Worm (Caenorhabditis elegans): ENCODE data around the gene somi-1.

somi-1 gene

DNA sequence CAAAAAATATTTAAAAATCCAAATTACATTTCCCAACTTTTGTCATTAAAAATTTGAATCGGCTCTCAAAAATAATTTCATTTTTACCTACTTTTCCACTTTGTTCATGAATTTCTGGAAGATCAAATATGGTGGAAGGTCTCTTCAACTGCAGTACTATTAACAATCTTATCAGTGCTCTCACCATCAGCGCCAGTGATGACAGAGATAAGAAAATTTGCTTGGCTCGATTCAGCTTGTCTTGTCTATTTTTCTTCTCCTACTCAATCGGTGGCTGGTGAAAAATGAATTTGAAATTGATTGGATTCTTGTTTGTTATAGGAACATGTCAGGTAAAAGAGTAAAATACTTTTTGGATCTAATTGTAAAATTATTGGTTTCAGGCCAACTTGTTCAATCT lies 10.2 kb downstream of the somi-1 start, which contains the start of gene cpz-2:
TSS of gene cpz-2 (plus strand) at position 210 of the 400 bp plus-strand sequence.
- TF ChIP-seq unc-62 (GFP tag; optimal IDR thresholded peaks at IDR 0.05) = no peak

DNA sequence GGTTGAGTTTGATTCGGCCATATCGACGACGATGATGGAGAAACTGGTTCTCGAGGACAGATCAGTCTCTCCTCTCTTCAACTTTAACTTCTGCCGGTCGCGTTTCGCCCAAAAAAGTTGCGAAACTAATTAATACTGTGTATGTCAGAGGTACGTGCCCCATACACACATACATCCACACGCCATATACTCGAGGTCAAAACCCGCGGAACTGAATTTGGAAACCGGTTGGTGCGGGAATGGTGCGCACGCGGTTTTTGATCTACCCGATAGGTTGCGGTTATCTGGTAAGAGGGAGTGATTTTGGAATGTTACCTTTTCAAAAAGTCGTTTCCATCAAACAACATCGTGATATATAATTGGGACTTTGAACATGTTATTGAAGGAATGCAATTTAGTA lies 11.0 kb downstream of the somi-1 start, which contains the start of gene ifbp-1:
TSS of gene ifbp-1 (minus strand) at position 85 of the 400 bp plus-strand sequence.
- TF ChIP-seq unc-62 (GFP tag; optimal IDR thresholded peaks at IDR 0.05) = no peak

DNA sequence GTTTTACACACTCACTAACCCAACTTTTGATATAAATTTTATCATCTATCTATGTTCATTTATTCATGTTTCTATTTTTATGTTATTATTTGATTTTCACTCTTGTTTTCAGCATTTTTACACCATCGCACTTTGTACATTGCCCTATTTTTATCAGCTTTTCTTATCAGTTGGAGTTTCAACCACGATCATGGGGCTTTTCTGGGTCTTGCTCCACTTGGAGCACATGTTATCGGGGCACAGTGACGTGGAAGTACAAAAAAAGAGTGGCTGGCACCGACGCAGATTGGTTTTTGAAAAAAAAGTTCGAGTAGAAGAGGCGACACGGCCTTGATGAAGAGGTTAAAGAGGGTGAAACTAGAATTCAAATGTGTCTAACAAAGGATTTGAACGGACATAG lies 14.1 kb downstream of the somi-1 start:
- TF ChIP-seq unc-62 (GFP tag; optimal IDR thresholded peaks at IDR 0.05) = no peak

DNA sequence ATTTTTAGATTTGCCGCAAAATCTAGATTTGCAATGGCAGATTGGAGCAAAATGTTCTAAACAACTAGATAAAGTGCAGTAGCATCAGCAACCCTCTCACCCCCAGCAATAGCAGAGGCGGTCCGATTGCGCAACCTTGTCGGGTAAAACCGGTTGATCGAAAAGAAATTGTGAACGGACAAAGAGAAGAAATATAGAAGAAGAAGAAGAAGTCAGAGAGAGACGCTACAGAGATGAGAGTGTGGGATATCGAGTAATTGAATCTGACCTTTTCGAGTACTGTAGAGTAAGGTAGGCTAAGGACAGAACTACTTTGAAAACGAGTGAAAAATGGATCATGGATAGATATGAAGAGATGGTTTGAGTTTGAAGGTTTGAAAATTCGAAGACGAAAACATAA lies 15.3 kb downstream of the somi-1 start:
- TF ChIP-seq unc-62 (GFP tag; optimal IDR thresholded peaks at IDR 0.05) = no peak

DNA sequence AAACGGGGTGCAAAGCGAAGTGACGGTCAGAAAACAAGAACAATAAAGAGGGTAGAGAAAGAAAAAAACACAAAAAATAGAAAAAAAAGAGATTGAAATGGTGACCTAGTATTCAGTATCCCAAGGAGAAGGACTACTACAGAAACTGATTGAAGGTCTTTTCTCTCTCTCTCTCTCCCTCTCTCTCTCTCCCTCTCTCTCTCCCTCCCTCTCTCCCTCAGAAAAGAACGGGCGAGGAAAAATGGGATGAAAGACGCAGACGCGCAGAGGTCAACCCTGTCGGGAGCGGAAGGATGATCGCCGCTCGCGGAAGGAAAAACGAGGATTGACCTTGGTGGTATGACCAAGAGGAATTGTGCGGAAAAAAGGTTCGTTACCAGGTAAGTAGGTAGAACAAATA lies 16.7 kb downstream of the somi-1 start:
- TF ChIP-seq unc-62 (GFP tag; optimal IDR thresholded peaks at IDR 0.05) = no peak

DNA sequence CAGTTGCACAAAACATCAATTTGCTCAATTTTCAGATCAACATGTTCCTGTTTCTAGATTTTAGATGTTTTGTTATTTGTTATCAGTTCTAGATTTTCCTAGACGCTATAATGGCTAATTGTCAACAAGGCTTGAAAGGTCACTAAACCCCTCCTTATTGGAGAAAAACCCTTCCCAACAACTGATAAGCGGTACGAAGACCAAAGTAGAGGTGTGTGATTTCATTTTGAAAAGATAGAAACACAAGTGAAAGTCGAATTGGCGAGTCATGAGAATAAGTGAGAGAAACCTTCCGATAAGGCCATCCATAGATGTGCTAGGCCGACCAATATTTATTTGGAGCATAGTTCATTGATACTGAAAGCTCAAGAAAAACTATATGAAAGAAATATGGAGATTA lies 17.6 kb downstream of the somi-1 start:
- no peak for TF ChIP-seq unc-62 (GFP tag; optimal IDR thresholded peaks at IDR 0.05)

DNA sequence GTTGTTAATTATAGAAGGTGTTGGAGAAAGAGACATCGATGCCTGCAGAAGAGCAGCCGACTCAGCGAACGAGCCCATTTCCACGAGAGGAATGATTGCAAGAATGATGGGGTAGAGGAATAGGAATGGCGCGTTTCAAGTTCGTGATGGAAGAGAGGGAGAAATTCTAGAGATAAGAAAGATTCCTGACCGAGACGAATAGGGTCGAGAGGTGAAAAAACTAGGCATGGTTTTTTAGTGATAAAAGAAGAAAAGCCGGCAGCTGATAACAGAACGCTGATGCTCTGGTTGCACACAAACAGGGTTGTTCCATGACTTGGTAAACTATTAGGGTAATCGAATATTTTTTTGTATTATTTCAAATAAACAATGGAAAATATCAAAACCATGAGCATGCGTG lies 18.4 kb downstream of the somi-1 start:
- no peak for TF ChIP-seq unc-62 (GFP tag; optimal IDR thresholded peaks at IDR 0.05)

DNA sequence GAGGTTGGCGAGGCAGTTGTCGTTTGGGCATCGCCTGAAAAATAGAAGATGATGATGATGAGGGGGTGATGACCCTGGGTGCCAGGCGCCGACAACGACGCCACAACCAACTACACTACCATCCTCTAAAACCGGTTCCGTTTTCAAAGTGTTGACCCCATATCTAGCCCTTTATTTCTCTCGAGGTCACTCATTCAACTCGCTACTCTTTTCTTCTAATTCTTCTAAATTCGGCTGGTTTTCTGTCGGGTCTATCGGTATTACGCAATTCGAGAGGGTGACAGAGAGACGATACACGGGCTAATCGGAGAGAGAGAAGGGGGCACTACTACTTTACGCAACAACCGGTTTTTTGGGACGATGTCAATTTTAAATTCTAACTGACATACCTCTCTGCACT lies 19.9 kb downstream of the somi-1 start:
- TF ChIP-seq unc-62 (GFP tag; optimal IDR thresholded peaks at IDR 0.05) = no peak

DNA sequence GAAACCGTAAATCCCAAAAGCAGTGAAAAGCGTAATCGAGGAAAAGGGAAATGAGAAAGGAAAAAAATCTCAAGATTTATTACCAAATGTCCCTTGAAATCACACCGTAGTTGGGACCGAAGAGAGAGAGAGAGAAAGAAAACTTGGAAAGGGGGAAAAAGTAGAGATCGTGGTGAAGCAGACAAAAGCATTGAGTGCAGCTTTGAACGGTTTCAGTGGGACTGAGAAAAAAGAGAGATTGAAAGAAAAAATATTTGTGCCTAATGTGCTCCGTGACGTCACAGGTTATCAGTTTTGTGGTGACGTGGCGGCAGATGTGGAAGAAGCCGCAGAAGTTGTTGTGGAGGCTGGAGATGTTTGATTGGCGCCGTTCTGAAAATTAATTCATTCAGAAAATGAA lies 20.9 kb downstream of the somi-1 start:
- TF ChIP-seq unc-62 (GFP tag; optimal IDR thresholded peaks at IDR 0.05) = no peak

DNA sequence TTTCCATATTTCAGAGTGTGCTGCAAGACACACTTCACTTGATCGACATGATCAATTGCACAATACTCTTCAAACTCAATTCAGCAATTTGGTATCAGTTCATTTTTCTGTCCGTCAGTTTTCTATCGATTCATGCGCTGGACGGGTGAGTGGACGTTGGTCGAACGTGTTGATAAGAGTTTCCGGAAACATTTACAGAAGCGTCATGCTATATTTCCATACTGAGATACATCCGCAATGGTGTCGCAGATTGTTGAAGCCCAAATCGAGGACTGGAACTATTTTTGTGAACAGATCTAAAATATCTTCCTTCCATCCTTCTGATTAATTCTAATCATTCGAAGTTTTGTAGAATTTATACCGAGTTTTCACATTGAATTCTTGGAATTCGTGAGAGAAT lies 21.5 kb downstream of the somi-1 start:
- TF ChIP-seq unc-62 (GFP tag; optimal IDR thresholded peaks at IDR 0.05) = no peak

DNA sequence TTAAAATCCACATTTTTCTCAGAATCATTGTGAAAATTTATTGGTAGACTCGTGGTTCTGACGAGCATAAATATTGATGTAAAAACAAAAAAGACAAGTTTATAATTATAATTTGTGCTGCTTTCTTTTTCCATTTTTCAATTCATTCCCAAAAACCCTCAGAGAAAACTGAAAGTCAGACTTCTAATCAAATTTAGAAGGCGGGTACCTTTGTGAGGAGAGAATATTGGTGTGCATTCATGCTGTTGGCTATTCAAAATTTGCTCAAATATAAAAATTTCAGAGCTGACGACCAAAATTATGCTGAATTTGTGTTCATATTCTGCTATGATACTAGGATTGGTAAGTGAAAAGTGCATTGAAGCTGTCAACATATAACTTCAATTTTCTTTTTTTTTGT lies 24.2 kb downstream of the somi-1 start, which contains the start of gene srx-125:
TSS of gene srx-125 (plus strand) at position 301 of the 400 bp plus-strand sequence.
- no peak for TF ChIP-seq unc-62 (GFP tag; optimal IDR thresholded peaks at IDR 0.05)

DNA sequence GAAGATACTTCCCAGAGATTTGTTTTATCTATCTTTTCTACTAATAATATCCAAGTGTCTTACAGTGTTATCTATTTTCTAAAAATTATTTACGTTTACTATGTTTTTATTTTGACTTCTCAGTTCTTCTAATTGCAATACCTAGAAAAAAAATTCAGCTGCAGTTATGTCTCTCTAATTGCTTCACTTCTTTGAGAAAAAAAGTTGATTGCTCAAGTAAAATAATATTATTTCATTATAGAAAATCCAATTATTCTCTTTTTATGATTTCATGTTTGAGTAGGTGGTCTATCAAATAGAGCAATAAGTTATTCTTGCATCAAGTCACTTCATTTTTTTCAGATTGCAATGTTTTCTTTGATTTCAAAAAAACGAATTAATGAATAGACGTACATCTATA lies 24.7 kb downstream of the somi-1 start:
- TF ChIP-seq unc-62 (GFP tag; optimal IDR thresholded peaks at IDR 0.05) = no peak

DNA sequence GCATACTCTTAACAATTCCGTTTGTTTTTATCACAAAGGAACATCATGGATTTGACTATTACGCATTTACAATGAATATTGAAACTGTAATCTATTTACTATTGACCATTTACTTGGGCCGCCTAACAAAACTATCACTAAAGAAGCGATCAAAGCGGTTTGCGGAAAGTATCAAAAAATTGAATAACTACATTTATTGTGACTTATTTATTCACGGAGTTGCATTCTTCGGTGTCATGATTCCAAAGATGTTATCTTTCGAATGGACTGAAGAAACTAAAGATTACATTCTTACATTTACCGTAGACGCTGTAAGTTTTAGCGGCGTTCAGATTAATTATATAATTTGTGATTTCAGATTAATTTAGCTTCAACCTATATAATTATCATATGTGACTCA lies 27.0 kb downstream of the somi-1 start:
- TF ChIP-seq unc-62 (GFP tag; optimal IDR thresholded peaks at IDR 0.05) = no peak

DNA sequence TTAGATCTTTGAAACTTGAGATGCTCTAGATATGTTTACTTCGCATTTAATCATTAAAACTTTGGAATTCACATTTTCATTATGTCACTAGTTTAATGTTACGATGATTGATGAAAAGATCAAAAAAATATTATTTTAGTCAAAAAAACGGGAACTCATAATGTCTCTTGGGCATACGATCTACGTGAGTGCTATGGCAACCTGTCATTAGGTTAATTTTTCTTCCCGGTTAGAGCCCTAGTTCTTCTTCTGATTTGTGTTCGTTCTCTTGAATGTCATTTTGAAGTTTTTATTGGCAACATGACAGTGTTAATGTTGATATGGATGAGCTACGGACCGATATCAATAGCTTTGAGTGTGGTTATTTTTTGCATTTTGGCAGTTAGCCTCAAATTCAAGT lies 27.8 kb downstream of the somi-1 start, which contains the start of gene srg-46:
TSS of gene srg-46 (plus strand) at position 301 of the 400 bp plus-strand sequence.
- no peak for TF ChIP-seq unc-62 (GFP tag; optimal IDR thresholded peaks at IDR 0.05)

DNA sequence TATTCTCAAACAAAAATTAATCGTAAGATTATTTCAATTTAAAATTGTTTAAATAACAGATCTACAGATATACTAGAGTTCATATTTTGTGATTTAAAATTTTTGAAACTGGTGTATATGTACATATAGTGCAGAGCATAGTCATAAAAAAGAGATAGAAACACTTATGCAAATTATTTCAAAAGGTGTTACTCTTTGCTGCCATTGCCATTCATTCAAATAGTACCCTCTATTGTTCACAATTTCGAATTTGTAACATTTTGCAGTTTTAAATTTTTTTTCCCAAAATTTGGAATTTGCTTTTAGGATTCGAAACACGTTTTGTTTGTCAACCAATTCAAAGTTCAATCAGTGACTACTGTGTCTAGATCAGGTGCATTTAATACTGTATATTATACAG lies 30.9 kb downstream of the somi-1 start, which contains the start of gene F32H5.4:
TSS of gene F32H5.4 (plus strand) at position 301 of the 400 bp plus-strand sequence.
- TF ChIP-seq unc-62 (GFP tag; optimal IDR thresholded peaks at IDR 0.05) = no peak

DNA sequence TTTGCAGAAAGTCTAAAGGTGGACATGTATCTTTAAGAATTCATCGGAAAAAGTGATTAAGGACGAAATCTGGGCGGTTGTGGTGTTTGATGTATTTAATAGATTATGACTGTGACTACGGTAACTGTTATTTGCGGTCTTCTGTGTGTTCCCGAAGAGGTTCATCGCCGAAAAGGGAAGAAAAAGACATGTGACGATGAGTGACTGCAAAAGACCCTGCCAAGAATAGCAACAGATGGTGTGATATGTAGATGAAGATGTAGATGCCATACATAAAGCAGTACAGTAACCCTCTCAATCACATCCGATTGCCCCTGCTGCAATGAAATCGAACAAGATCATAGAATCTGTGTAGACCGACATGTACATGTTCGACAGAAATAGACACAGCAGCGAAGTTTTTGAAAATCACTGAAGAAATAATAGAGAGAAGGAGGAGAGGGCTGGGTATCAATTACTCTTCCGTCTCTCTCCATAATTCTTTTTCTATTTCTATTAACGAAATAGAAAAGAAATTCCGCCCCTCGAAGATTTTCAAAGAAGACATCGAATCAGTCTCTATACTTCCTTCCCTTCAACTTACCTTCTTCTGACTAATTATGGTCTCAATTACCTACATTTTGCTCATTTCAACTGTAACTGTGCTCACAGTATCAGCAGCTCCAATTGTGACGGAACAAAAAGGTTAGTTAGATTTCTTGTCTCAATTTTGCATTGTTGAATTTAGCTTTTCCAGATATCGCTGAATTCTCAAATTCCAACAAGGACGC lies 32.2 kb downstream of the somi-1 start, which contains the start of gene F32H5.3:
TSS of gene F32H5.3 (plus strand) at position 513 of the 770 bp plus-strand sequence.
- no peak for TF ChIP-seq unc-62 (GFP tag; optimal IDR thresholded peaks at IDR 0.05)

DNA sequence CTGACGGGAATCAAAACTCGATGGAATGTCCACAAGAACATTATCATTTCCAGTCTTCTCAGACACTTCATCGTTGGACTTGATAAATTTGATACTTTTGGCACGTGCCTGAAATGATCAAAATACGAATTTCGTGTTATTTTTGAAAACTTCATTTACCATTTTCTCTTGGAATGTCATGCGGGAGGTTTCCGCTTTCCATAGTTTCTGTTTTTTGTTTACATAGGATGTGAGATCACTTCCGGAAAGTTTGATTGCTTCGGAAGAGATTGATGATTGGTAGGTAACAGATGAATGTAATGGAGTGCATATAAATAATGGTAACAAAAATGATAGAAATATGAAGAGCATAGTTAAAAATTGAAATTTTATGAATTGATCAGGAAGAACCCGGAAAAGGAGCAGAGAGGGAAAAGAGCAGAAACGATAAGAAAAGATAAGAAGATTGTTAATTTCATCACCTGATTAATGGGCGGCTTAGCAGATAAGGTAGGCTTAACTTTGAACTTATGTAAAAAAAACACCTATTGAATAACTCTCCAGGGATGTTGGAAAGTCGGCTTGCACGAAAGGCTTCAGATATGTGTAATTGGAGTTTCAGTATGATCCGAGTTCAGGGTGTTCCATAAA lies 33.4 kb downstream of the somi-1 start, which contains the start of gene F32H5.1:
TSS of gene F32H5.1 (minus strand) at position 386 of the 630 bp plus-strand sequence.
- no peak for TF ChIP-seq unc-62 (GFP tag; optimal IDR thresholded peaks at IDR 0.05)
